Fruit fly (Drosophila melanogaster) whole organism, embryonic: ENCODE results near the gene foi.
A peak's percentile ranks its signal among the peaks of the same experiment; 100 is the strongest.

Source experiments
- CG10274 ChIP-seq: fragments of 200-800 bp; sonication (Bioruptor generic); optimal IDR thresholded peaks from 3 replicates; lab custom pipeline; 2017; ENCODE audit warnings: missing biosample characterization, mild to moderate bottlenecking, missing genetic modification characterization
- CG10462 ChIP-seq: fragments of 200-800 bp; sonication (Bioruptor generic); optimal IDR thresholded peaks from 2 replicates; lab custom pipeline; 2016; ENCODE audit warnings: missing biosample characterization, missing genetic modification characterization
- CG10959 ChIP-seq: fragments of 200-800 bp; sonication (Bioruptor generic); IDR thresholded peaks from 2 replicates; pipeline ENCODE4 v1.3.6; 2022; ENCODE audit warnings: missing biosample characterization, missing genetic modification characterization
- CG10979 ChIP-seq: fragments of 200-800 bp; sonication (Bioruptor generic); optimal IDR thresholded peaks from 2 replicates; lab custom pipeline; 2018; ENCODE audit warnings: missing biosample characterization, mild to moderate bottlenecking, missing genetic modification characterization, moderate library complexity
- CG11247 ChIP-seq: fragments of 200-800 bp; sonication (Bioruptor generic); IDR thresholded peaks from 2 replicates; pipeline ENCODE4 v1.3.6; 2022; ENCODE audit warnings: missing biosample characterization, missing genetic modification characterization
- CG11398 ChIP-seq: fragments of 200-800 bp; sonication (Bioruptor generic); optimal IDR thresholded peaks from 2 replicates; lab custom pipeline; 2016; ENCODE audit warnings: missing biosample characterization, missing genetic modification characterization
- CG12769 ChIP-seq: fragments of 200-800 bp; sonication (Bioruptor generic); optimal IDR thresholded peaks from 2 replicates; lab custom pipeline; 2019; ENCODE audit warnings: missing biosample characterization, mild to moderate bottlenecking, missing genetic modification characterization, moderate library complexity
- CG13894 ChIP-seq: fragments of 200-800 bp; sonication (Bioruptor generic); optimal IDR thresholded peaks from 3 replicates; lab custom pipeline; 2018; ENCODE audit warnings: missing biosample characterization, mild to moderate bottlenecking, missing genetic modification characterization, moderate library complexity
- CG14014 ChIP-seq: fragments of 200-800 bp; sonication (Bioruptor generic); IDR thresholded peaks from 2 replicates; pipeline ENCODE4 v1.3.6; 2022; ENCODE audit warnings: missing biosample characterization, missing genetic modification characterization
- CG15601 ChIP-seq: fragments of 200-800 bp; sonication (Bioruptor generic); optimal IDR thresholded peaks from 3 replicates; lab custom pipeline; 2019; ENCODE audit warnings: missing biosample characterization, mild to moderate bottlenecking, missing genetic modification characterization, moderate library complexity
- CG1602 ChIP-seq: fragments of 200-800 bp; sonication (Bioruptor generic); optimal IDR thresholded peaks from 3 replicates; lab custom pipeline; 2016; ENCODE audit warnings: missing biosample characterization, missing genetic modification characterization
- CG16863 ChIP-seq: fragments of 200-800 bp; sonication (Bioruptor generic); optimal IDR thresholded peaks from 3 replicates; lab custom pipeline; 2016; ENCODE audit warnings: missing biosample characterization, missing genetic modification characterization
- CG17186 ChIP-seq: fragments of 200-800 bp; sonication (Bioruptor generic); optimal IDR thresholded peaks from 3 replicates; lab custom pipeline; 2017; ENCODE audit warnings: missing biosample characterization, missing genetic modification reagents, missing genetic modification characterization
- CG17359 ChIP-seq: fragments of 200-800 bp; sonication (Bioruptor generic); optimal IDR thresholded peaks from 3 replicates; lab custom pipeline; 2018; ENCODE audit warnings: missing biosample characterization, mild to moderate bottlenecking, missing genetic modification characterization, moderate library complexity
- CG17385 ChIP-seq: fragments of 200-800 bp; sonication (Bioruptor generic); optimal IDR thresholded peaks from 3 replicates; lab custom pipeline; 2018; ENCODE audit warnings: missing biosample characterization, mild to moderate bottlenecking, missing genetic modification characterization
- CG17912 ChIP-seq: fragments of 200-800 bp; sonication (Bioruptor generic); optimal IDR thresholded peaks from 2 replicates; lab custom pipeline; 2018; ENCODE audit warnings: missing biosample characterization, mild to moderate bottlenecking, missing genetic modification characterization
- CG2678 ChIP-seq: fragments of 200-800 bp; sonication (Bioruptor generic); optimal IDR thresholded peaks from 3 replicates; lab custom pipeline; 2019; ENCODE audit warnings: missing biosample characterization, mild to moderate bottlenecking, missing genetic modification characterization, moderate library complexity
- CG31224 ChIP-seq: fragments of 200-800 bp; sonication (Bioruptor generic); IDR thresholded peaks from 2 replicates; pipeline ENCODE4 v1.3.6; 2022; ENCODE audit warnings: missing biosample characterization, missing genetic modification characterization
- CG3281 ChIP-seq: fragments of 200-800 bp; sonication (Bioruptor generic); optimal IDR thresholded peaks from 3 replicates; lab custom pipeline; 2017; ENCODE audit warnings: missing biosample characterization, mild to moderate bottlenecking, missing genetic modification characterization
- CG43689 ChIP-seq: fragments of 200-800 bp; sonication (Bioruptor generic); IDR thresholded peaks from 2 replicates; pipeline ENCODE4 v1.3.6; 2022; ENCODE audit warnings: missing biosample characterization, missing genetic modification characterization
- CG5953 ChIP-seq: fragments of 200-800 bp; sonication (Bioruptor generic); IDR thresholded peaks from 2 replicates; pipeline ENCODE4 v1.3.6; 2022; ENCODE audit warnings: missing biosample characterization, missing genetic modification characterization
- CG9727 ChIP-seq: fragments of 200-800 bp; sonication (Bioruptor generic); optimal IDR thresholded peaks from 3 replicates; lab custom pipeline; 2017; ENCODE audit warnings: missing biosample characterization, mild to moderate bottlenecking, missing genetic modification characterization
- CG9797 ChIP-seq: fragments of 200-800 bp; sonication (Bioruptor generic); optimal IDR thresholded peaks from 3 replicates; lab custom pipeline; 2018; ENCODE audit warnings: missing biosample characterization, mild to moderate bottlenecking, missing genetic modification characterization
- CHES-1-like ChIP-seq: fragments of 200-800 bp; sonication (Bioruptor generic); optimal IDR thresholded peaks from 2 replicates; lab custom pipeline; 2016; ENCODE audit warnings: missing biosample characterization, missing genetic modification characterization
- Dp ChIP-seq: fragments of 200-800 bp; sonication (Bioruptor generic); optimal IDR thresholded peaks from 2 replicates; lab custom pipeline; 2018; ENCODE audit warnings: missing biosample characterization, mild to moderate bottlenecking, missing genetic modification characterization, moderate library complexity
- Ets65A ChIP-seq: fragments of 200-800 bp; sonication (Bioruptor generic); peaks from one replicate; lab custom pipeline; 2016; ENCODE audit warnings: missing biosample characterization, missing genetic modification characterization
- Gsc ChIP-seq: fragments of 200-800 bp; sonication (Bioruptor generic); IDR thresholded peaks from 2 replicates; pipeline ENCODE4 v1.3.6; 2022; ENCODE audit warnings: missing biosample characterization, missing genetic modification characterization
- HmgD ChIP-seq: fragments of 200-800 bp; sonication (Bioruptor generic); optimal IDR thresholded peaks from 3 replicates; lab custom pipeline; 2016; ENCODE audit warnings: missing biosample characterization, missing genetic modification characterization
- Hr3 ChIP-seq: fragments of 200-800 bp; sonication (Bioruptor generic); optimal IDR thresholded peaks from 3 replicates; lab custom pipeline; 2016; ENCODE audit warnings: missing biosample characterization, missing genetic modification characterization
- Hsf ChIP-seq: fragments of 200-800 bp; sonication (Bioruptor generic); optimal IDR thresholded peaks from 3 replicates; lab custom pipeline; 2016; ENCODE audit warnings: missing biosample characterization, missing genetic modification characterization
- Med ChIP-seq: fragments of 200-800 bp; sonication (Bioruptor generic); peaks from one replicate; lab custom pipeline; 2016; ENCODE audit warnings: missing biosample characterization, missing genetic modification characterization, mild to moderate bottlenecking, inconsistent platforms, moderate library complexity
- NFAT ChIP-seq: fragments of 200-800 bp; sonication (Bioruptor generic); IDR thresholded peaks from 2 replicates; pipeline ENCODE4 v1.3.6; 2022; ENCODE audit warnings: missing biosample characterization, missing genetic modification characterization
- Nf-YA ChIP-seq: fragments of 200-800 bp; sonication (Bioruptor generic); IDR thresholded peaks from 2 replicates; pipeline ENCODE4 v1.3.6; 2022; ENCODE audit warnings: missing biosample characterization, missing genetic modification characterization
- bigmax ChIP-seq: fragments of 200-800 bp; sonication (Bioruptor generic); optimal IDR thresholded peaks from 2 replicates; lab custom pipeline; 2018; ENCODE audit warnings: missing biosample characterization, mild to moderate bottlenecking, missing genetic modification characterization
- croc ChIP-seq: fragments of 200-800 bp; sonication (Bioruptor generic); conservative IDR thresholded peaks from 3 replicates; pipeline ENCODE4 v1.3.6; 2022; ENCODE audit warnings: missing biosample characterization, missing genetic modification characterization
- emc ChIP-seq: fragments of 200-800 bp; sonication (Bioruptor generic); optimal IDR thresholded peaks from 2 replicates; lab custom pipeline; 2016; ENCODE audit warnings: missing biosample characterization, missing genetic modification characterization
- esg ChIP-seq: fragments of 200-800 bp; sonication (Bioruptor generic); conservative IDR thresholded peaks from 2 replicates; pipeline ENCODE4 v1.3.6; 2022; ENCODE audit warnings: missing biosample characterization, missing genetic modification characterization
- fd3F ChIP-seq: fragments of 200-800 bp; sonication (Bioruptor generic); optimal IDR thresholded peaks from 2 replicates; lab custom pipeline; 2018; ENCODE audit warnings: missing biosample characterization, mild to moderate bottlenecking, missing genetic modification characterization, moderate library complexity
- gcm2 ChIP-seq: fragments of 200-800 bp; sonication (Bioruptor generic); optimal IDR thresholded peaks from 2 replicates; lab custom pipeline; 2016; ENCODE audit warnings: missing biosample characterization, missing genetic modification characterization
- gem ChIP-seq: fragments of 200-800 bp; sonication (Bioruptor generic); optimal IDR thresholded peaks from 2 replicates; lab custom pipeline; 2019; ENCODE audit warnings: missing biosample characterization, mild to moderate bottlenecking, missing genetic modification characterization, moderate library complexity
- gfzf ChIP-seq: fragments of 200-800 bp; sonication (Bioruptor generic); optimal IDR thresholded peaks from 2 replicates; lab custom pipeline; 2016; ENCODE audit warnings: missing biosample characterization, mild to moderate bottlenecking, missing genetic modification characterization, moderate library complexity
- hth ChIP-seq: fragments of >200 bp; optimal IDR thresholded peaks from 2 replicates; lab custom pipeline; 2017; ENCODE audit warnings: inconsistent platforms
- klu ChIP-seq: fragments of 200-800 bp; sonication (Bioruptor generic); IDR thresholded peaks from 2 replicates; pipeline ENCODE4 v1.3.6; 2022; ENCODE audit warnings: missing biosample characterization, missing genetic modification characterization
- mld ChIP-seq: fragments of 200-800 bp; sonication (Bioruptor generic); IDR thresholded peaks from 3 replicates; pipeline ENCODE4 v1.3.6; 2022; ENCODE audit warnings: missing biosample characterization, missing genetic modification characterization; ENCODE audit not compliant: partially characterized antibody
- onecut ChIP-seq: fragments of 200-800 bp; sonication (Bioruptor generic); IDR thresholded peaks from 2 replicates; pipeline ENCODE4 v1.3.6; 2022; ENCODE audit warnings: missing biosample characterization, missing genetic modification characterization
- pb ChIP-seq: fragments of 200-800 bp; sonication (Bioruptor generic); optimal IDR thresholded peaks from 3 replicates; lab custom pipeline; 2016; ENCODE audit warnings: missing biosample characterization, missing genetic modification characterization
- pnt ChIP-seq: fragments of 200-800 bp; sonication (Bioruptor generic); optimal IDR thresholded peaks from 3 replicates; lab custom pipeline; 2016; ENCODE audit warnings: missing biosample characterization, missing genetic modification characterization
- pros ChIP-seq: fragments of 200-800 bp; sonication (Bioruptor generic); optimal IDR thresholded peaks from 3 replicates; lab custom pipeline; 2019; ENCODE audit warnings: missing biosample characterization, mild to moderate bottlenecking, missing genetic modification characterization, moderate library complexity
- sqz ChIP-seq: fragments of 200-800 bp; sonication (Bioruptor generic); optimal IDR thresholded peaks from 3 replicates; lab custom pipeline; 2018; ENCODE audit warnings: missing biosample characterization, mild to moderate bottlenecking, missing genetic modification characterization
- tio ChIP-seq: fragments of 200-800 bp; sonication (Bioruptor generic); optimal IDR thresholded peaks from 2 replicates; lab custom pipeline; 2017; ENCODE audit warnings: missing biosample characterization, missing genetic modification characterization, inconsistent platforms
- unpg ChIP-seq: fragments of 200-800 bp; sonication (Bioruptor generic); optimal IDR thresholded peaks from 3 replicates; lab custom pipeline; 2018; ENCODE audit warnings: missing biosample characterization, mild to moderate bottlenecking, missing genetic modification characterization, moderate library complexity

The foi gene

dm6 chr3L:8549183-8549890 lies 24.3 kb downstream of the foi start (continued):
- TF ChIP-seq CG9797 (GFP tag; lab: Kevin White, UChicago) (no peak), Hr3 (GFP tag; lab: Kevin White, UChicago) (peak; percentile 10), CG10274 (no peak), gfzf (GFP tag; lab: Kevin White, UChicago) (no peak), CG16863 (GFP tag; lab: Kevin White, UChicago) (peak; percentile 11), fd3F (GFP tag; lab: Kevin White, UChicago) (no peak), croc (peak; percentile 48; the same call in 2 of the 3 replicates), CG5953 (GFP tag; lab: Robert Waterston, UW) (no peak), CG17359 (peak; percentile 56), Med (GFP tag; lab: Kevin White, UChicago) (peak; percentile 93), CG2678 (tag; lab: Kevin White, UChicago) (peak; percentile 70), CG10959 (GFP tag; lab: Robert Waterston, UW) (no peak), CG14014 (GFP tag; lab: Robert Waterston, UW) (no peak), hth (lab: Kevin White, UChicago) (no peak), CG10462 (GFP tag; lab: Kevin White, UChicago) (peak; percentile 20), Gsc (GFP tag; lab: Robert Waterston, UW) (no peak), gem (peak; percentile 76), CHES-1-like (GFP tag; lab: Kevin White, UChicago) (peak; percentile 20), unpg (GFP tag; lab: Kevin White, UChicago) (peak; percentile 72), Ets65A (no peak), CG31224 (GFP tag; lab: Robert Waterston, UW) (no peak), Nf-YA (GFP tag; lab: Robert Waterston, UW) (no peak), CG15601 (tag; lab: Kevin White, UChicago) (peak; percentile 71), CG17186 (no peak), HmgD (GFP tag; lab: Kevin White, UChicago) (no peak), esg (no peak), emc (GFP tag; lab: Kevin White, UChicago) (no peak), mld (no peak), Dp (no peak), bigmax (GFP tag; lab: Kevin White, UChicago) (no peak), Hsf (peak; percentile 14), gcm2 (no peak), CG1602 (GFP tag; lab: Kevin White, UChicago) (peak; percentile 37), onecut (peak; percentile 16; the same call in 1 of the 2 replicates), CG3281 (peak; percentile 9), CG12769 (tag; lab: Kevin White, UChicago) (peak; percentile 29), NFAT (GFP tag; lab: Robert Waterston, UW) (no peak), CG11247 (no peak), CG13894 (tag; lab: Kevin White, UChicago) (peak; percentile 45), sqz (peak; percentile 2), CG11398 (GFP tag; lab: Kevin White, UChicago) (no peak), tio (peak; percentile 24), CG10979 (peak; percentile 71), CG43689 (GFP tag; lab: Robert Waterston, UW) (no peak), CG17385 (GFP tag; lab: Kevin White, UChicago) (peak; percentile 40), pnt (GFP tag; lab: Kevin White, UChicago) (peak; percentile 41), CG17912 (no peak), klu (GFP tag; lab: Robert Waterston, UW) (no peak; the same call in 1 of the 2 replicates), pros (GFP tag; lab: Kevin White, UChicago) (no peak), pb (GFP tag; lab: Kevin White, UChicago) (peak; percentile 6), CG9727 (peak; percentile 63)
